Worm (Caenorhabditis elegans): ENCODE measurements around the gene npr-35.

npr-35 gene

ce11 chrIV:7747838-7748237 lies 4.2 kb downstream of the npr-35 start, which contains the start of gene klo-1:
Gene klo-1 (minus strand): TSS chrIV:7748225.
- TF ChIP-seq pes-1 (GFP tag; IDR thresholded peaks at IDR 0.05): no peak
- TF ChIP-seq tbx-37 (GFP tag; conservative IDR thresholded peaks at IDR 0.05): no peak
- no peak for TF ChIP-seq B0310.2 (tag; optimal IDR thresholded peaks at IDR 0.05)
- no peak for TF ChIP-seq sea-1 (GFP tag; conservative IDR thresholded peaks at IDR 0.05)
- no peak for TF ChIP-seq tbx-11 (GFP tag; IDR thresholded peaks at IDR 0.05)
- TF ChIP-seq ets-7 (tag; optimal IDR thresholded peaks at IDR 0.05): no peak
- no peak for TF ChIP-seq tra-4 (tag; optimal IDR thresholded peaks at IDR 0.05)
- TF ChIP-seq F13C5.2 (tag; optimal IDR thresholded peaks at IDR 0.05): no peak
- TF ChIP-seq ceh-13 (GFP tag; optimal IDR thresholded peaks at IDR 0.05): no peak
- no peak for TF ChIP-seq flt-1 (GFP tag; IDR thresholded peaks at IDR 0.05)
- no peak for TF ChIP-seq hmbx-1 (tag; optimal IDR thresholded peaks at IDR 0.05)
- no peak for TF ChIP-seq hnd-1 (tag; optimal IDR thresholded peaks at IDR 0.05)
- no peak for TF ChIP-seq aly-1 (tag; optimal IDR thresholded peaks at IDR 0.05)
- no peak for TF ChIP-seq hmg-4 (GFP tag; optimal IDR thresholded peaks at IDR 0.05)
- no peak for TF ChIP-seq ama-1 (optimal IDR thresholded peaks at IDR 0.05)
- TF ChIP-seq scrt-1 (GFP tag; IDR thresholded peaks at IDR 0.05): no peak
- no peak for TF ChIP-seq ceh-36 (tag; optimal IDR thresholded peaks at IDR 0.05)

- no peak for TF ChIP-seq ama-1 (optimal IDR thresholded peaks at IDR 0.05)
- TF ChIP-seq hmg-4 (GFP tag; optimal IDR thresholded peaks at IDR 0.05): no peak
- no peak for TF ChIP-seq ceh-36 (tag; optimal IDR thresholded peaks at IDR 0.05)
- TF ChIP-seq tbx-37 (GFP tag; conservative IDR thresholded peaks at IDR 0.05): no peak
- no peak for TF ChIP-seq ceh-13 (GFP tag; optimal IDR thresholded peaks at IDR 0.05)
- TF ChIP-seq ets-7 (tag; optimal IDR thresholded peaks at IDR 0.05): no peak
- TF ChIP-seq aly-1 (tag; optimal IDR thresholded peaks at IDR 0.05): no peak
- no peak for TF ChIP-seq scrt-1 (GFP tag; IDR thresholded peaks at IDR 0.05)
- no peak for TF ChIP-seq hnd-1 (tag; optimal IDR thresholded peaks at IDR 0.05)
- TF ChIP-seq tbx-11 (GFP tag; IDR thresholded peaks at IDR 0.05): no peak
Measured at ce11 chrIV:7753108-7753507, 9.5 kb downstream of the npr-35 start, which contains the start of gene col-14. Gene col-14 (plus strand): TSS chrIV:7753408.

- TF ChIP-seq pes-1 (GFP tag; IDR thresholded peaks at IDR 0.05) (no peak), tbx-37 (GFP tag; conservative IDR thresholded peaks at IDR 0.05) (no peak), ets-7 (tag; optimal IDR thresholded peaks at IDR 0.05) (no peak), ceh-13 (GFP tag; optimal IDR thresholded peaks at IDR 0.05) (no peak), hmg-4 (GFP tag; optimal IDR thresholded peaks at IDR 0.05) (no peak), ceh-36 (tag; optimal IDR thresholded peaks at IDR 0.05) (no peak), ama-1 (optimal IDR thresholded peaks at IDR 0.05) (no peak), sea-1 (GFP tag; conservative IDR thresholded peaks at IDR 0.05) (no peak), hnd-1 (tag; optimal IDR thresholded peaks at IDR 0.05) (no peak), scrt-1 (GFP tag; IDR thresholded peaks at IDR 0.05) (no peak), aly-1 (tag; optimal IDR thresholded peaks at IDR 0.05) (no peak), F13C5.2 (tag; optimal IDR thresholded peaks at IDR 0.05) (no peak), B0310.2 (tag; optimal IDR thresholded peaks at IDR 0.05) (no peak), hmbx-1 (tag; optimal IDR thresholded peaks at IDR 0.05) (no peak), flt-1 (GFP tag; IDR thresholded peaks at IDR 0.05) (no peak)
Measured at ce11 chrIV:7754114-7754513, 10.5 kb downstream of the npr-35 start.

- TF ChIP-seq ama-1 (optimal IDR thresholded peaks at IDR 0.05): no peak
- TF ChIP-seq hmbx-1 (tag; optimal IDR thresholded peaks at IDR 0.05): no peak
- TF ChIP-seq aly-1 (tag; optimal IDR thresholded peaks at IDR 0.05): no peak
- TF ChIP-seq tra-4 (tag; optimal IDR thresholded peaks at IDR 0.05): no peak
- TF ChIP-seq tbx-11 (GFP tag; IDR thresholded peaks at IDR 0.05): no peak
- no peak for TF ChIP-seq sea-1 (GFP tag; conservative IDR thresholded peaks at IDR 0.05)
- TF ChIP-seq scrt-1 (GFP tag; IDR thresholded peaks at IDR 0.05): no peak
- no peak for TF ChIP-seq tbx-37 (GFP tag; conservative IDR thresholded peaks at IDR 0.05)
- TF ChIP-seq hmg-4 (GFP tag; optimal IDR thresholded peaks at IDR 0.05): no peak
- TF ChIP-seq B0310.2 (tag; optimal IDR thresholded peaks at IDR 0.05): no peak
Measured at ce11 chrIV:7757245-7757644, 13.6 kb downstream of the npr-35 start, which contains the start of gene C46A5.4. Gene C46A5.4 (minus strand): TSS chrIV:7757345.

ce11 chrIV:7759527-7759926 lies 15.9 kb downstream of the npr-35 start, which contains the start of gene dsb-3:
Gene dsb-3 (minus strand): TSS chrIV:7759627.
- TF ChIP-seq hmg-4 (GFP tag; optimal IDR thresholded peaks at IDR 0.05): no peak
- no peak for TF ChIP-seq F13C5.2 (tag; optimal IDR thresholded peaks at IDR 0.05)

ce11 chrIV:7760117-7760516 lies 16.5 kb downstream of the npr-35 start, which contains the start of gene del-7:
Gene del-7 (plus strand): TSS chrIV:7760417.
- no peak for TF ChIP-seq flt-1 (GFP tag; IDR thresholded peaks at IDR 0.05)
- no peak for TF ChIP-seq B0310.2 (tag; optimal IDR thresholded peaks at IDR 0.05)
- TF ChIP-seq ets-7 (tag; optimal IDR thresholded peaks at IDR 0.05): no peak
- TF ChIP-seq tra-4 (tag; optimal IDR thresholded peaks at IDR 0.05): no peak
- no peak for TF ChIP-seq pes-1 (GFP tag; IDR thresholded peaks at IDR 0.05)

- TF ChIP-seq tbx-11 (GFP tag; IDR thresholded peaks at IDR 0.05) (no peak), pes-1 (GFP tag; IDR thresholded peaks at IDR 0.05) (no peak), ceh-13 (GFP tag; optimal IDR thresholded peaks at IDR 0.05) (no peak), sea-1 (GFP tag; conservative IDR thresholded peaks at IDR 0.05) (no peak), ama-1 (optimal IDR thresholded peaks at IDR 0.05) (no peak), ets-7 (tag; optimal IDR thresholded peaks at IDR 0.05) (no peak), aly-1 (tag; optimal IDR thresholded peaks at IDR 0.05) (no peak), hmbx-1 (tag; optimal IDR thresholded peaks at IDR 0.05) (no peak), tbx-37 (GFP tag; conservative IDR thresholded peaks at IDR 0.05) (no peak), tra-4 (tag; optimal IDR thresholded peaks at IDR 0.05) (no peak), hnd-1 (tag; optimal IDR thresholded peaks at IDR 0.05) (no peak), hmg-4 (GFP tag; optimal IDR thresholded peaks at IDR 0.05) (no peak), ceh-36 (tag; optimal IDR thresholded peaks at IDR 0.05) (no peak), F13C5.2 (tag; optimal IDR thresholded peaks at IDR 0.05) (no peak), B0310.2 (tag; optimal IDR thresholded peaks at IDR 0.05) (no peak), flt-1 (GFP tag; IDR thresholded peaks at IDR 0.05) (no peak), scrt-1 (GFP tag; IDR thresholded peaks at IDR 0.05) (no peak)
Measured at ce11 chrIV:7763748-7764147, 20.1 kb downstream of the npr-35 start, which contains the start of the genes C46A5.6 and C46A5.1. Gene C46A5.6 (minus strand): TSS chrIV:7763848. Gene C46A5.1 (plus strand): TSS chrIV:7763931.

ce11 chrIV:7764319-7764718 lies 20.7 kb downstream of the npr-35 start:
- TF ChIP-seq hmbx-1 (tag; optimal IDR thresholded peaks at IDR 0.05) (no peak), pes-1 (GFP tag; IDR thresholded peaks at IDR 0.05) (no peak), hmg-4 (GFP tag; optimal IDR thresholded peaks at IDR 0.05) (no peak), B0310.2 (tag; optimal IDR thresholded peaks at IDR 0.05) (no peak), tbx-37 (GFP tag; conservative IDR thresholded peaks at IDR 0.05) (no peak), tbx-11 (GFP tag; IDR thresholded peaks at IDR 0.05) (no peak), scrt-1 (GFP tag; IDR thresholded peaks at IDR 0.05) (no peak), ama-1 (optimal IDR thresholded peaks at IDR 0.05) (no peak), tra-4 (tag; optimal IDR thresholded peaks at IDR 0.05) (no peak), sea-1 (GFP tag; conservative IDR thresholded peaks at IDR 0.05) (no peak), F13C5.2 (tag; optimal IDR thresholded peaks at IDR 0.05) (no peak), aly-1 (tag; optimal IDR thresholded peaks at IDR 0.05) (no peak), hnd-1 (tag; optimal IDR thresholded peaks at IDR 0.05) (no peak), ceh-13 (GFP tag; optimal IDR thresholded peaks at IDR 0.05) (no peak), ceh-36 (tag; optimal IDR thresholded peaks at IDR 0.05) (no peak), flt-1 (GFP tag; IDR thresholded peaks at IDR 0.05) (no peak), ets-7 (tag; optimal IDR thresholded peaks at IDR 0.05) (no peak)
